Fruit fly (Drosophila melanogaster) S2 (cell line): ENCODE data around the gene CG13310.

Experiments used
- CG8478 ChIP-seq: fragments of >200 bp; optimal IDR thresholded peaks from 2 replicates; lab custom pipeline; 2018
- CTCF ChIP-seq, 2 experiments: fragments of >200 bp; optimal IDR thresholded peaks; 2 replicates each; lab custom pipeline; 2018

dm6 chr3L:8810095-8810494 lies 9.8 kb upstream of the CG13310 start, which contains the start of gene CG13309:
- no peak for TF ChIP-seq CG8478 (lab: Kevin White, UChicago)
- no peak for TF ChIP-seq CTCF (optimal IDR thresholded peaks at IDR 0.05; lab: Kevin White, UChicago)
